Fruit fly (Drosophila melanogaster): ENCODE measurements around the gene XNP.

Gene XNP

dm6 chr3R:25453150-25453680 lies 29.4 kb downstream of the XNP start (continued):
- TF ChIP-seq CG12391 (tag; optimal IDR thresholded peaks at IDR 0.05) = peak; percentile 66
- peak; percentile 32 for TF ChIP-seq fd64A (GFP tag; optimal IDR thresholded peaks at IDR 0.05)
- no peak for TF ChIP-seq chn (GFP tag; optimal IDR thresholded peaks at IDR 0.05)
- peak; percentile 57 for TF ChIP-seq exex (tag; optimal IDR thresholded peaks at IDR 0.05)
- TF ChIP-seq CG13624 (GFP tag; optimal IDR thresholded peaks at IDR 0.05) = no peak
- TF ChIP-seq Xrp1 (GFP tag; IDR thresholded peaks at IDR 0.05) = peak; percentile 32
- TF ChIP-seq Rfx (GFP tag; IDR thresholded peaks at IDR 0.05) = peak; percentile 39; the same call in 1 of the 2 replicates
- peak; percentile 72 for TF ChIP-seq sqz (GFP tag; optimal IDR thresholded peaks at IDR 0.05)
- peak; percentile 92 for TF ChIP-seq sens (GFP tag)
- no peak for TF ChIP-seq CG4282 (GFP tag; optimal IDR thresholded peaks at IDR 0.05)
- peak; percentile 0 for TF ChIP-seq CG17359 (tag; optimal IDR thresholded peaks at IDR 0.05)
- TF ChIP-seq org-1 (GFP tag; optimal IDR thresholded peaks at IDR 0.05) = peak; percentile 74
- peak; percentile 27 for TF ChIP-seq Nf-YC (tag; optimal IDR thresholded peaks at IDR 0.05)
- peak; percentile 66 for TF ChIP-seq gem (tag; optimal IDR thresholded peaks at IDR 0.05)
- TF ChIP-seq Med (GFP tag) = peak; percentile 82
- TF ChIP-seq chif (GFP tag; optimal IDR thresholded peaks at IDR 0.05) = peak in 1 of 2 experiments; percentile 20
- peak; percentile 34 for TF ChIP-seq Sox102F (GFP tag; optimal IDR thresholded peaks at IDR 0.05)
- peak; percentile 68 for TF ChIP-seq dmrt11E (tag; optimal IDR thresholded peaks at IDR 0.05)
- peak; percentile 11 for TF ChIP-seq Hey (tag; optimal IDR thresholded peaks at IDR 0.05)
- peak in 1 of 2 experiments; percentile 71 for TF ChIP-seq Eip74EF (GFP tag; optimal IDR thresholded peaks at IDR 0.05)
- 0 out of 4 replicates have a peak, but pooled peaks have one; percentile 62 for TF ChIP-seq chinmo (GFP tag; IDR thresholded peaks at IDR 0.05; ENCODE audit: partially characterized antibody)
- TF ChIP-seq CG33213 (GFP tag; optimal IDR thresholded peaks at IDR 0.05) = peak; percentile 3
- TF ChIP-seq CG18262 (tag; optimal IDR thresholded peaks at IDR 0.05) = peak; percentile 73
- TF ChIP-seq ATbp (GFP tag; optimal IDR thresholded peaks at IDR 0.05) = peak; percentile 54
- peak; percentile 66 for TF ChIP-seq CG2202 (tag; optimal IDR thresholded peaks at IDR 0.05)
- peak; percentile 47 for TF ChIP-seq tap (tag; optimal IDR thresholded peaks at IDR 0.05)
- TF ChIP-seq CG15601 (tag; optimal IDR thresholded peaks at IDR 0.05) = peak; percentile 67
- peak; percentile 56 for TF ChIP-seq fd102C (GFP tag; optimal IDR thresholded peaks at IDR 0.05)
- TF ChIP-seq CG10431 (GFP tag; optimal IDR thresholded peaks at IDR 0.05) = peak; percentile 28
- TF ChIP-seq grau (tag; optimal IDR thresholded peaks at IDR 0.05) = peak; percentile 43
- no peak for TF ChIP-seq C15 (GFP tag; IDR thresholded peaks at IDR 0.05)
- no peak for TF ChIP-seq ara (GFP tag; IDR thresholded peaks at IDR 0.05)
- peak; percentile 28 for TF ChIP-seq CG1233 (GFP tag; optimal IDR thresholded peaks at IDR 0.05)
- TF ChIP-seq gsb-n (tag; optimal IDR thresholded peaks at IDR 0.05) = peak; percentile 70
- TF ChIP-seq CG32772 (GFP tag; IDR thresholded peaks at IDR 0.05) = no peak
- peak; percentile 61 for TF ChIP-seq CoRest (tag; optimal IDR thresholded peaks at IDR 0.05)
- TF ChIP-seq NC2β (GFP tag; optimal IDR thresholded peaks at IDR 0.05) = peak; percentile 27
- no peak for TF ChIP-seq hth (optimal IDR thresholded peaks at IDR 0.05)
- TF ChIP-seq CG17829 (tag; optimal IDR thresholded peaks at IDR 0.05) = peak; percentile 39
- no peak for TF ChIP-seq CG3065 (GFP tag; optimal IDR thresholded peaks at IDR 0.05)
- TF ChIP-seq Scr (GFP tag; IDR thresholded peaks at IDR 0.05; ENCODE audit: partially characterized antibody) = no peak
- no peak for TF ChIP-seq sisA (GFP tag; IDR thresholded peaks at IDR 0.05)
- peak; percentile 83 for TF ChIP-seq CG15696 (tag; optimal IDR thresholded peaks at IDR 0.05)
- TF ChIP-seq CG11504 (tag; optimal IDR thresholded peaks at IDR 0.05) = peak; percentile 45
- peak; percentile 47 for TF ChIP-seq Nf-YB (GFP tag; optimal IDR thresholded peaks at IDR 0.05)
- peak; percentile 81 for TF ChIP-seq Asciz (GFP tag; optimal IDR thresholded peaks at IDR 0.05)
- TF ChIP-seq fd3F (GFP tag; optimal IDR thresholded peaks at IDR 0.05) = peak; percentile 55
- peak; percentile 1 for TF ChIP-seq Jarid2 (GFP tag; optimal IDR thresholded peaks at IDR 0.05)
- no peak for TF ChIP-seq Dfd (GFP tag; optimal IDR thresholded peaks at IDR 0.05)
- TF ChIP-seq CG1529 (GFP tag; optimal IDR thresholded peaks at IDR 0.05) = peak; percentile 26

All from whole organism, embryonic.